Worm (Caenorhabditis elegans): Measurements from ENCODE around the gene pax-1.

pax-1 gene

ce11 chrV:8221083-8221538, 3.6 kb upstream of the pax-1 start, which contains the start of the genes cogc-6 and air-1 (continued):
- TF ChIP-seq nhr-6 (tag; optimal IDR thresholded peaks at IDR 0.05) (no peak), peb-1 (tag; optimal IDR thresholded peaks at IDR 0.05) (no peak)

- TF ChIP-seq aly-2 (tag; optimal IDR thresholded peaks at IDR 0.05), result no peak
- TF ChIP-seq ceh-16 (tag; optimal IDR thresholded peaks at IDR 0.05), result no peak
- no peak for TF ChIP-seq unc-39 (tag; optimal IDR thresholded peaks at IDR 0.05)
- TF ChIP-seq lin-13 (GFP tag; optimal IDR thresholded peaks at IDR 0.05), result no peak
- TF ChIP-seq nhr-237 (tag; optimal IDR thresholded peaks at IDR 0.05), result no peak
- TF ChIP-seq zag-1 (tag; optimal IDR thresholded peaks at IDR 0.05), result no peak
- TF ChIP-seq ztf-1 (GFP tag; conservative IDR thresholded peaks at IDR 0.05), result no peak
- no peak for TF ChIP-seq nhr-129 (tag; optimal IDR thresholded peaks at IDR 0.05)
- TF ChIP-seq nhr-23 (tag; optimal IDR thresholded peaks at IDR 0.05), result no peak
These were observed 1.3 kb upstream of the pax-1 start for ce11 chrV:8223417-8223816.

ce11 chrV:8226812-8227211, 2.1 kb downstream of the pax-1 start, which contains the start of gene K07C11.10:
Gene K07C11.10 (minus strand): TSS chrV:8226912.
- TF ChIP-seq crh-2 (tag; optimal IDR thresholded peaks at IDR 0.05) (no peak), mbf-1 (tag; optimal IDR thresholded peaks at IDR 0.05) (no peak), alr-1 (tag; optimal IDR thresholded peaks at IDR 0.05) (no peak), lsy-2 (tag; optimal IDR thresholded peaks at IDR 0.05) (no peak), ztf-1 (GFP tag; conservative IDR thresholded peaks at IDR 0.05) (no peak)

- peak; percentile 63 for TF ChIP-seq nhr-77 (tag; optimal IDR thresholded peaks at IDR 0.05)
- TF ChIP-seq nhr-10 (tag; optimal IDR thresholded peaks at IDR 0.05), result peak; percentile 29
- TF ChIP-seq skn-1 (tag; optimal IDR thresholded peaks at IDR 0.05), result no peak
- peak; percentile 65 to 78 for TF ChIP-seq lsy-2 (tag; optimal IDR thresholded peaks at IDR 0.05)
- peak; percentile 80 for TF ChIP-seq egl-27 (tag; optimal IDR thresholded peaks at IDR 0.05)
- TF ChIP-seq sma-9 (GFP tag; optimal IDR thresholded peaks at IDR 0.05), result peak; percentile 91
- TF ChIP-seq sma-9 (tag; optimal IDR thresholded peaks at IDR 0.05), result no peak
- peak; percentile 71 for TF ChIP-seq nhr-25 (tag; optimal IDR thresholded peaks at IDR 0.05)
- TF ChIP-seq snpc-4 (tag; optimal IDR thresholded peaks at IDR 0.05), result peak; percentile 99
- no peak for TF ChIP-seq lin-39 (tag; optimal IDR thresholded peaks at IDR 0.05)
- TF ChIP-seq sma-3 (GFP tag; optimal IDR thresholded peaks at IDR 0.05), result peak; percentile 94
- peak; percentile 77 for TF ChIP-seq lin-13 (GFP tag; optimal IDR thresholded peaks at IDR 0.05)
- TF ChIP-seq dmd-4 (tag; optimal IDR thresholded peaks at IDR 0.05), result no peak
- TF ChIP-seq nhr-21 (tag; optimal IDR thresholded peaks at IDR 0.05), result peak; percentile 88
- peak; percentile 88 for TF ChIP-seq F13H6.1 (tag; optimal IDR thresholded peaks at IDR 0.05)
- peak; percentile 65 for TF ChIP-seq sem-4 (tag; optimal IDR thresholded peaks at IDR 0.05)
- peak; percentile 40 for TF ChIP-seq ceh-16 (tag; optimal IDR thresholded peaks at IDR 0.05)
- peak; percentile 79 for TF ChIP-seq gmeb-1 (tag; optimal IDR thresholded peaks at IDR 0.05)
- TF ChIP-seq ztf-4 (tag; optimal IDR thresholded peaks at IDR 0.05), result no peak
- TF ChIP-seq alr-1 (tag; optimal IDR thresholded peaks at IDR 0.05), result no peak
- no peak for TF ChIP-seq ztf-1 (GFP tag; conservative IDR thresholded peaks at IDR 0.05)
- TF ChIP-seq mdl-1 (tag; optimal IDR thresholded peaks at IDR 0.05), result peak; percentile 49 to 65
- TF ChIP-seq C34F6.9 (tag; optimal IDR thresholded peaks at IDR 0.05), result peak; percentile 61
- peak; percentile 89 for TF ChIP-seq crh-2 (tag; optimal IDR thresholded peaks at IDR 0.05)
- peak; percentile 80 for TF ChIP-seq fos-1 (tag; optimal IDR thresholded peaks at IDR 0.05)
- no peak for TF ChIP-seq elt-1 (tag; optimal IDR thresholded peaks at IDR 0.05)
- TF ChIP-seq unc-62 (GFP tag; optimal IDR thresholded peaks at IDR 0.05), result peak; percentile 26
- peak; percentile 96 for TF ChIP-seq ama-1 (optimal IDR thresholded peaks at IDR 0.05)
- peak; percentile 63 for TF ChIP-seq nhr-129 (tag; optimal IDR thresholded peaks at IDR 0.05)
- TF ChIP-seq lin-11 (tag; optimal IDR thresholded peaks at IDR 0.05), result peak; percentile 7
- peak; percentile 34 for TF ChIP-seq nhr-11 (tag; optimal IDR thresholded peaks at IDR 0.05)
- peak; percentile 23 for TF ChIP-seq zag-1 (tag; optimal IDR thresholded peaks at IDR 0.05)
- TF ChIP-seq Y55F3AM.14 (GFP tag; optimal IDR thresholded peaks at IDR 0.05), result peak; percentile 6
These were observed 4.0 kb downstream of the pax-1 start for ce11 chrV:8228712-8229119.

Data from whole organism, L2 larva.